Fruit fly (Drosophila melanogaster) whole organism, prepupa: ENCODE data around the gene CG17258.
A peak's percentile ranks its signal among the peaks of the same experiment; 100 is the strongest.

ENCODE experiments used
- Blimp-1 ChIP-seq: fragments of 200-800 bp; sonication (Bioruptor generic); optimal IDR thresholded peaks from 3 replicates; lab custom pipeline; 2017; ENCODE audit warnings: missing biosample characterization, missing genetic modification characterization, mild to moderate bottlenecking, moderate library complexity, missing genetic modification reagents
- CG10631 ChIP-seq: fragments of 200-800 bp; sonication (Bioruptor generic); optimal IDR thresholded peaks from 2 replicates; lab custom pipeline; 2016; ENCODE audit warnings: missing biosample characterization, missing genetic modification characterization
- CG10669 ChIP-seq: fragments of 200-800 bp; sonication (Bioruptor generic); optimal IDR thresholded peaks from 3 replicates; lab custom pipeline; 2018; ENCODE audit warnings: missing biosample characterization, mild to moderate bottlenecking, missing genetic modification characterization, moderate library complexity
- CG11294 ChIP-seq: fragments of 200-800 bp; sonication (Bioruptor generic); IDR thresholded peaks from 2 replicates; pipeline ENCODE4 v1.3.6; 2022; ENCODE audit warnings: missing biosample characterization, missing genetic modification characterization
- CG16779 ChIP-seq: fragments of 200-800 bp; sonication (Bioruptor generic); optimal IDR thresholded peaks from 3 replicates; lab custom pipeline; 2017; ENCODE audit warnings: missing biosample characterization, mild to moderate bottlenecking, missing genetic modification characterization
- CG3032 ChIP-seq: fragments of 200-800 bp; optimal IDR thresholded peaks from 2 replicates; lab custom pipeline; 2019; ENCODE audit warnings: missing biosample characterization, mild to moderate bottlenecking, missing genetic modification characterization, moderate library complexity
- CG31627 ChIP-seq: fragments of 200-800 bp; sonication (Bioruptor generic); optimal IDR thresholded peaks from 3 replicates; lab custom pipeline; 2016; ENCODE audit warnings: missing biosample characterization, missing genetic modification characterization
- CG34406 ChIP-seq: fragments of 200-800 bp; sonication (Bioruptor generic); optimal IDR thresholded peaks from 3 replicates; lab custom pipeline; 2016; ENCODE audit warnings: missing biosample characterization, missing genetic modification characterization
- CG4318 ChIP-seq: fragments of 200-800 bp; sonication (Bioruptor generic); optimal IDR thresholded peaks from 3 replicates; lab custom pipeline; 2017; ENCODE audit warnings: missing biosample characterization, mild to moderate bottlenecking, missing genetic modification characterization
- CG6792 ChIP-seq: fragments of 200-800 bp; sonication (Bioruptor generic); optimal IDR thresholded peaks from 3 replicates; lab custom pipeline; 2016; ENCODE audit warnings: missing biosample characterization, missing genetic modification characterization
- CG6854 ChIP-seq: fragments of 200-800 bp; sonication (Bioruptor generic); optimal IDR thresholded peaks from 2 replicates; lab custom pipeline; 2017; ENCODE audit warnings: missing biosample characterization, mild to moderate bottlenecking, missing genetic modification characterization
- CG7368 ChIP-seq: fragments of 200-800 bp; sonication (Bioruptor generic); optimal IDR thresholded peaks from 3 replicates; lab custom pipeline; 2016; ENCODE audit warnings: missing biosample characterization, missing genetic modification characterization
- CG8319 ChIP-seq: fragments of 200-800 bp; sonication (Bioruptor generic); optimal IDR thresholded peaks from 3 replicates; lab custom pipeline; 2016; ENCODE audit warnings: missing biosample characterization, missing genetic modification characterization
- CG8632 ChIP-seq: fragments of 200-800 bp; sonication (Bioruptor generic); optimal IDR thresholded peaks from 3 replicates; lab custom pipeline; 2016; ENCODE audit warnings: missing biosample characterization, missing genetic modification characterization
- Eip78C ChIP-seq: fragments of 200-800 bp; sonication (Bioruptor generic); peaks from one replicate; lab custom pipeline; 2016; ENCODE audit warnings: missing biosample characterization, missing genetic modification characterization
- Eip93F ChIP-seq: fragments of 200-800 bp; sonication (Bioruptor generic); optimal IDR thresholded peaks from 2 replicates; lab custom pipeline; 2016; ENCODE audit warnings: missing biosample characterization, mild to moderate bottlenecking, missing genetic modification characterization
- Ets21C ChIP-seq: fragments of 200-800 bp; sonication (Bioruptor generic); optimal IDR thresholded peaks from 3 replicates; lab custom pipeline; 2016; ENCODE audit warnings: missing biosample characterization, missing genetic modification characterization
- Ets96B ChIP-seq: fragments of 200-800 bp; optimal IDR thresholded peaks from 2 replicates; lab custom pipeline; 2019; ENCODE audit warnings: missing biosample characterization, mild to moderate bottlenecking, missing genetic modification characterization, moderate library complexity
- Hr38 ChIP-seq: sonication (Bioruptor generic); optimal IDR thresholded peaks from 2 replicates; lab custom pipeline; 2016; ENCODE audit warnings: missing biosample characterization, missing genetic modification characterization
- Hr39 ChIP-seq: fragments of 200-800 bp; sonication (Bioruptor generic); optimal IDR thresholded peaks from 2 replicates; lab custom pipeline; 2016; ENCODE audit warnings: missing biosample characterization, missing genetic modification characterization
- Hr4 ChIP-seq: fragments of 200-800 bp; sonication (Bioruptor generic); optimal IDR thresholded peaks from 3 replicates; lab custom pipeline; 2016; ENCODE audit warnings: missing biosample characterization, missing genetic modification characterization
- OdsH ChIP-seq: fragments of 200-800 bp; sonication (Bioruptor generic); optimal IDR thresholded peaks from 3 replicates; lab custom pipeline; 2016; ENCODE audit warnings: missing biosample characterization, missing genetic modification characterization
- Sox102F ChIP-seq: fragments of 200-800 bp; sonication (Bioruptor generic); optimal IDR thresholded peaks from 2 replicates; lab custom pipeline; 2016; ENCODE audit warnings: missing biosample characterization, mild to moderate bottlenecking, missing genetic modification characterization
- Sox15 ChIP-seq: fragments of 200-800 bp; sonication (Bioruptor generic); optimal IDR thresholded peaks from 3 replicates; lab custom pipeline; 2016; ENCODE audit warnings: missing biosample characterization, missing genetic modification characterization
- achi ChIP-seq: fragments of 200-800 bp; sonication (Bioruptor generic); optimal IDR thresholded peaks from 3 replicates; lab custom pipeline; 2016; ENCODE audit warnings: missing biosample characterization, missing genetic modification characterization
- acj6 ChIP-seq: fragments of 200-800 bp; sonication (Bioruptor generic); optimal IDR thresholded peaks from 3 replicates; lab custom pipeline; 2016; ENCODE audit warnings: missing biosample characterization, missing genetic modification characterization
- cyc ChIP-seq: fragments of 200-800 bp; sonication (Bioruptor generic); optimal IDR thresholded peaks from 3 replicates; lab custom pipeline; 2016; ENCODE audit warnings: missing biosample characterization, missing genetic modification characterization
- dac ChIP-seq: fragments of 200-800 bp; sonication (Bioruptor generic); optimal IDR thresholded peaks from 2 replicates; lab custom pipeline; 2017; ENCODE audit warnings: missing biosample characterization, mild to moderate bottlenecking, missing genetic modification characterization
- dsx ChIP-seq: fragments of 200-800 bp; optimal IDR thresholded peaks from 3 replicates; lab custom pipeline; 2019; ENCODE audit warnings: missing biosample characterization, mild to moderate bottlenecking, missing genetic modification characterization, moderate library complexity; ENCODE audit not compliant: poor library complexity, severe bottlenecking
- eg ChIP-seq: fragments of 200-800 bp; sonication (Bioruptor generic); IDR thresholded peaks from 3 replicates; pipeline ENCODE4 v1.3.6; 2022; ENCODE audit warnings: missing biosample characterization, missing genetic modification characterization
- esn ChIP-seq: fragments of 200-800 bp; sonication (Bioruptor generic); optimal IDR thresholded peaks from 2 replicates; lab custom pipeline; 2016; ENCODE audit warnings: missing biosample characterization, mild to moderate bottlenecking, missing genetic modification characterization, moderate library complexity
- fd85E ChIP-seq: fragments of 200-800 bp; sonication (Bioruptor generic); optimal IDR thresholded peaks from 3 replicates; lab custom pipeline; 2016; ENCODE audit warnings: missing biosample characterization, missing genetic modification characterization
- fkh ChIP-seq: fragments of 200-800 bp; sonication (Bioruptor generic); optimal IDR thresholded peaks from 3 replicates; lab custom pipeline; 2017; ENCODE audit warnings: missing biosample characterization, mild to moderate bottlenecking, missing genetic modification characterization, moderate library complexity
- lz ChIP-seq: fragments of 200-800 bp; sonication (Bioruptor generic); optimal IDR thresholded peaks from 3 replicates; lab custom pipeline; 2016; ENCODE audit warnings: missing biosample characterization, missing genetic modification characterization
- net ChIP-seq: fragments of 200-800 bp; sonication (Bioruptor generic); optimal IDR thresholded peaks from 3 replicates; lab custom pipeline; 2016; ENCODE audit warnings: missing biosample characterization, missing genetic modification characterization
- pdm3 ChIP-seq: fragments of 200-800 bp; sonication (Bioruptor generic); optimal IDR thresholded peaks from 3 replicates; lab custom pipeline; 2016; ENCODE audit warnings: missing biosample characterization, missing genetic modification characterization
- salr ChIP-seq, 2 experiments: fragments of 200-800 bp; sonication (Bioruptor generic); optimal IDR thresholded peaks; 3 replicates each; lab custom pipeline; 2016 to 2018; ENCODE audit warnings: missing biosample characterization in 2 of 2, missing genetic modification characterization in 2 of 2, mild to moderate bottlenecking in 1 of 2
- svp ChIP-seq: fragments of 200-800 bp; sonication (Bioruptor generic); peaks from one replicate; lab custom pipeline; 2016; ENCODE audit warnings: missing biosample characterization, missing genetic modification characterization
- topi ChIP-seq: fragments of 200-800 bp; sonication (Bioruptor generic); optimal IDR thresholded peaks from 3 replicates; lab custom pipeline; 2016; ENCODE audit warnings: missing biosample characterization, missing genetic modification characterization
- vri ChIP-seq: fragments of 200-800 bp; sonication (Bioruptor generic); optimal IDR thresholded peaks from 3 replicates; lab custom pipeline; 2016; ENCODE audit warnings: missing biosample characterization, mild to moderate bottlenecking, missing genetic modification characterization

Gene CG17258

DNA sequence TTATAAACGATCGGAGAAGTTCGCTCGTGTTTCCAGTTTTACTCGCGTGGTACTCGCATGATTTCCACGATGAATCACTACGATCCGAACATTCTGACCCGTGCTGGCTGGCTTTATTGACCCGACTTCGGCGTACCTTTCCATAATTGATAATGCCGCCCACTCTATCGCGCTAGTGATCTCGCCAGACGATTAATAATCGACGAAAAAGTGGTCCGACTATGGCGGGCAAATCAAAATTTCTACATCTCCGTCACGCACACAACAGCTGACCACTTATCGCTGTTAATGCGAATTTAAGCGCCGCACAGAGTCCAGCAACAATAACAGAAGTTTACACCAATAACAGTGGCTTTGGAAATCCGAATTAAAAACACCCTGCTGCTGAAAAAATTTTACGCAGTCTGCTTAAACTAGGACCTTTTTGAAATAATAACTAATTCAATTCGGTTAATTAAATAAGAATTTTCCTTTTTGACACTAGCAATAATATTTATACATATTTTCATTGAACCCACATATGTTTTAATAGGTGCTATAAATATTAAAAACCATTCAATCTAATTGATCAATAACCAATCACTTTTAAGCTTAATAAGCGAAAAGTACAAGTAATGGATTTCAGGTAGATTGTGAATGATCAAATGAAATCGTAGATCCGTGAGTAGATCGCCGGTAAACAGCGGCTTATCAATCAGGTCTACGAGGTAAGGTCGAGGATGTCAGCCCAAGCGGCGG, 20.7 kb upstream of the CG17258 start (continued):
- TF ChIP-seq Ets96B (tag; lab: Kevin White, UChicago) (peak; percentile 16), CG8319 (GFP tag; lab: Kevin White, UChicago) (no peak), lz (peak; percentile 71), Hr4 (GFP tag; lab: Kevin White, UChicago) (peak; percentile 73), net (GFP tag; lab: Kevin White, UChicago) (peak; percentile 48), CG10631 (peak; percentile 52), Hr39 (GFP tag; lab: Kevin White, UChicago) (peak; percentile 67), eg (GFP tag; lab: Robert Waterston, UW) (no peak), CG6792 (GFP tag; lab: Kevin White, UChicago) (peak; percentile 54), topi (GFP tag; lab: Kevin White, UChicago) (peak; percentile 69), esn (GFP tag; lab: Kevin White, UChicago) (peak; percentile 81), Hr38 (GFP tag; lab: Kevin White, UChicago) (no peak), CG11294 (GFP tag; lab: Robert Waterston, UW) (no peak), CG10669 (peak; percentile 50), CG31627 (GFP tag; lab: Kevin White, UChicago) (peak; percentile 59), OdsH (GFP tag; lab: Kevin White, UChicago) (peak; percentile 63), fd85E (GFP tag; lab: Kevin White, UChicago) (no peak), CG6854 (peak; percentile 17), CG4318 (GFP tag; lab: Kevin White, UChicago) (peak; percentile 36), Blimp-1 (GFP tag; lab: Kevin White, UChicago) (no peak), cyc (GFP tag; lab: Kevin White, UChicago) (peak; percentile 53), svp (peak; percentile 98), Eip93F (GFP tag; lab: Kevin White, UChicago) (no peak), Ets21C (peak; percentile 56), CG34406 (GFP tag; lab: Kevin White, UChicago) (peak; percentile 45), CG3032 (tag; lab: Kevin White, UChicago) (no peak), fkh (GFP tag; lab: Kevin White, UChicago) (no peak), Eip78C (GFP tag; lab: Kevin White, UChicago) (peak; percentile 94), Sox102F (GFP tag; lab: Kevin White, UChicago) (peak; percentile 48), CG7368 (GFP tag; lab: Kevin White, UChicago) (peak; percentile 15), Sox15 (GFP tag; lab: Kevin White, UChicago) (peak; percentile 38), dsx (GFP tag; lab: Kevin White, UChicago) (no peak), CG8632 (peak; percentile 67), achi (peak; percentile 58), salr (GFP tag; optimal IDR thresholded peaks at IDR 0.05; lab: Kevin White, UChicago) (peak in 1 of 2 experiments; percentile 73), pdm3 (GFP tag; lab: Kevin White, UChicago) (peak; percentile 68), CG16779 (no peak)

DNA sequence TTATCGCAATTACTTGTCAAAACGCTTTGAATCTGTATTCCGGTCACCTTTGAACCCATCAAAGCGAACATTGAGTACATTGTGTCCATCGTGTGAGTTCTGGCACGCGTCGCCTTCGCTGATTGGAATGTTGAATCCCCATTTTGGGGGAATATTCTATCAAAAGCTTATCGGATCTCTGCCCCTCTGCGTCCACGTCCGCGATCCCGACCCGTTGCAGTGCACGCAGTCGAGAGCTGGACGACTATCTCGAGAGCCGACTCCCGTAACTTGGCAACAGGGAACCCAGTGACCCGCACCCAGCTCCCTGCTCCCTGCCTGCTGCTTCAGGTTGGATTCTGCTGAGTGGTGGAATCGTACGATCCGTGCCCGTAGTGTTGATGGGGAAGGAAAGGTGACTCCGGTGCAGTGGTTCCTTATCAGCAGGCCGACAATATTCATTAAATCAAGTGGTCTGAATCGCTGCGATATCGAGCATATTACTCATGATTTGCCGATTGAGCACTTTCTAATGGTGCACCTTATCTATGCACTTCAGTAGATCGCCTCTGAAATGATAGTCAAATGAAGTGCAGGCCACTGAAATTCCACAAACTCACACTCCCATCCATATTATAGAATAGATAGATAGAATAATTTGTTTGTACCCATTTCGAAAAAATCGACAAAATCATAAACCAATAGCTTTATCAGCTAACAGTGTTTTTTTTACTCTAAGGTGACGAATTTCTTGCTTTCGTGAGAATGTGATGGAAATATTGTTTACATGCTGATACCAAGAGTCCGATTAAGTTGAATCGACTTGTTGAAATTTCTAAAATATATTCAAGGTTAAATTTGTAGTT, 9.7 kb upstream of the CG17258 start:
- TF ChIP-seq svp: peak; percentile 96
- no peak for TF ChIP-seq acj6 (GFP tag; lab: Kevin White, UChicago)
- peak; percentile 39 for TF ChIP-seq vri
- TF ChIP-seq dac (GFP tag; lab: Kevin White, UChicago): no peak
- peak; percentile 35 for TF ChIP-seq fkh (GFP tag; lab: Kevin White, UChicago)
